Fruit fly (Drosophila melanogaster) whole organism, adult: ENCODE results near the gene CG45002.

Source experiments
- CG14711 ChIP-seq: fragments of 200-800 bp; sonication (Bioruptor generic); optimal IDR thresholded peaks from 2 replicates; lab custom pipeline; 2018; ENCODE audit warnings: missing biosample characterization, mild to moderate bottlenecking, missing genetic modification characterization, moderate library complexity
- CG1620 ChIP-seq: fragments of 200-800 bp; sonication (Bioruptor generic); optimal IDR thresholded peaks from 2 replicates; lab custom pipeline; 2016; ENCODE audit warnings: missing biosample characterization, missing genetic modification characterization
- CG33017 ChIP-seq: fragments of 200-800 bp; sonication (Bioruptor generic); optimal IDR thresholded peaks from 2 replicates; lab custom pipeline; 2018; ENCODE audit warnings: missing biosample characterization, mild to moderate bottlenecking, missing genetic modification characterization, moderate library complexity
- CG5204 ChIP-seq: fragments of 200-800 bp; sonication (Bioruptor generic); optimal IDR thresholded peaks from 2 replicates; lab custom pipeline; 2016; ENCODE audit warnings: missing biosample characterization, missing genetic modification characterization
- CG7101 ChIP-seq: fragments of 200-800 bp; sonication (Bioruptor generic); optimal IDR thresholded peaks from 2 replicates; lab custom pipeline; 2018; ENCODE audit warnings: missing biosample characterization, mild to moderate bottlenecking, missing genetic modification characterization, moderate library complexity
- Clk ChIP-seq: fragments of 200-800 bp; sonication (Bioruptor generic); optimal IDR thresholded peaks from 2 replicates; lab custom pipeline; 2017; ENCODE audit warnings: missing biosample characterization, missing genetic modification characterization
- Crg-1 ChIP-seq: fragments of 200-800 bp; sonication (Bioruptor generic); optimal IDR thresholded peaks from 2 replicates; lab custom pipeline; 2016; ENCODE audit warnings: missing biosample characterization, missing genetic modification characterization
- Hr96 ChIP-seq: fragments of 200-800 bp; sonication (Bioruptor generic); optimal IDR thresholded peaks from 2 replicates; lab custom pipeline; 2016; ENCODE audit warnings: missing biosample characterization, missing genetic modification characterization
- Mnt ChIP-seq: fragments of 200-800 bp; sonication (Bioruptor generic); optimal IDR thresholded peaks from 2 replicates; lab custom pipeline; 2016; ENCODE audit warnings: missing biosample characterization, mild to moderate bottlenecking, missing genetic modification characterization
- cic ChIP-seq: fragments of 200-800 bp; sonication (Bioruptor generic); optimal IDR thresholded peaks from 2 replicates; lab custom pipeline; 2017; ENCODE audit warnings: missing biosample characterization, mild to moderate bottlenecking, missing genetic modification characterization, moderate library complexity
- kay ChIP-seq: fragments of 200-800 bp; sonication (Bioruptor generic); peaks from one replicate; lab custom pipeline; 2016; ENCODE audit warnings: missing biosample characterization, missing genetic modification characterization, borderline replicate concordance
- ovo ChIP-seq: fragments of 200-800 bp; sonication (Bioruptor generic); optimal IDR thresholded peaks from 2 replicates; lab custom pipeline; 2016; ENCODE audit warnings: missing biosample characterization, missing genetic modification characterization
- pad ChIP-seq: fragments of 200-800 bp; sonication (Bioruptor generic); optimal IDR thresholded peaks from 3 replicates; lab custom pipeline; 2017; ENCODE audit warnings: missing biosample characterization, missing genetic modification characterization, mild to moderate bottlenecking, moderate library complexity, missing genetic modification reagents
- tj ChIP-seq: fragments of 200-800 bp; sonication (Bioruptor generic); optimal IDR thresholded peaks from 3 replicates; lab custom pipeline; 2017; ENCODE audit warnings: missing biosample characterization, mild to moderate bottlenecking, missing genetic modification characterization, moderate library complexity

- TF ChIP-seq kay (GFP tag; lab: Kevin White, UChicago) = peak; percentile 88
- TF ChIP-seq tj = peak; percentile 18
- no peak for TF ChIP-seq CG5204 (GFP tag; lab: Kevin White, UChicago)
- no peak for TF ChIP-seq Hr96 (GFP tag; lab: Kevin White, UChicago)
- TF ChIP-seq CG7101 (tag; lab: Kevin White, UChicago) = no peak
- TF ChIP-seq cic (GFP tag; lab: Kevin White, UChicago) = peak; percentile 92
- TF ChIP-seq Mnt (GFP tag; lab: Kevin White, UChicago) = peak; percentile 32
- no peak for TF ChIP-seq pad (GFP tag; lab: Kevin White, UChicago)
- TF ChIP-seq CG1620 (GFP tag; lab: Kevin White, UChicago) = no peak
- no peak for TF ChIP-seq Clk (GFP tag; lab: Kevin White, UChicago)
- TF ChIP-seq CG14711 (tag; lab: Kevin White, UChicago) = no peak
- no peak for TF ChIP-seq CG33017 (tag; lab: Kevin White, UChicago)
- TF ChIP-seq ovo (GFP tag; lab: Kevin White, UChicago) = no peak
- TF ChIP-seq Crg-1 = no peak
Observed at dm6 chrX:16946604-16947003, 119.9 kb downstream of the CG45002 start.
